Worm (Caenorhabditis elegans): ENCODE data around the gene F23B12.1.

The F23B12.1 gene

ce11 chrV:14456626-14457025 lies 27.7 kb downstream of the F23B12.1 start, which contains the start of gene bmk-1:
Gene bmk-1 (minus strand): TSS chrV:14456984.
- TF ChIP-seq fax-1 (tag; optimal IDR thresholded peaks at IDR 0.05) (no peak), unc-42 (tag; optimal IDR thresholded peaks at IDR 0.05) (peak; percentile 48)

DNA sequence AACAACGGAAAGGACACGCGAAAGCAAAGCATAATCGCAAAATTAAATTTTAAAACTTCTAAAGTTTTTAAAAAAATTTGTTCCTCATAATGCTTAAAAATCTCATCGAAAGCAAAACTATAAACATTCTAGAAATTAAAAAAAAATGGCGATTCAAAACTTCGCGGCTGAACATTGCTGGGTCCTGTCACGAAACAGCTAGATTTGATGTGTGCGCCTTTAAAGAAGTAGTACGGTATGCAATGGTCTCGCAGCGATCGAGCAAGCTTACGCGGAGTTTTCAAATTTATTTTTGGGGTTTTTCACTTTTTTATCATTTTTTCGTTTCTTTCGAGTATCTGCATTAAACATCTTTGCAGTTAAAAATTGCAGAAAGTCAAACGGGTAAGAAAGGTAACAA lies 28.1 kb downstream of the F23B12.1 start, which contains the start of gene coh-3:
coh-3 (plus strand) TSS at position 353 of the 400 bp plus-strand sequence.
- TF ChIP-seq pros-1 (tag; optimal IDR thresholded peaks at IDR 0.05) (no peak), pax-1 (tag; optimal IDR thresholded peaks at IDR 0.05) (no peak), fkh-10 (GFP tag; optimal IDR thresholded peaks at IDR 0.05) (no peak), ttx-3 (tag; optimal IDR thresholded peaks at IDR 0.05) (no peak), K02D7.2 (tag; optimal IDR thresholded peaks at IDR 0.05) (no peak), lim-6 (tag; optimal IDR thresholded peaks at IDR 0.05) (no peak), che-1 (tag; optimal IDR thresholded peaks at IDR 0.05) (no peak), ceh-45 (GFP tag; IDR thresholded peaks at IDR 0.05) (no peak), lin-11 (tag; optimal IDR thresholded peaks at IDR 0.05) (no peak), ceh-48 (tag; optimal IDR thresholded peaks at IDR 0.05) (no peak), sox-2 (GFP tag; IDR thresholded peaks at IDR 0.05) (no peak), pag-3 (tag; optimal IDR thresholded peaks at IDR 0.05; ENCODE audit: borderline replicate concordance) (no peak)

- TF ChIP-seq fax-1 (tag; optimal IDR thresholded peaks at IDR 0.05) (no peak), hlh-6 (tag; optimal IDR thresholded peaks at IDR 0.05) (no peak), npax-4 (tag; optimal IDR thresholded peaks at IDR 0.05) (no peak)
Observed at ce11 chrV:14460122-14460521, 31.2 kb downstream of the F23B12.1 start.

DNA sequence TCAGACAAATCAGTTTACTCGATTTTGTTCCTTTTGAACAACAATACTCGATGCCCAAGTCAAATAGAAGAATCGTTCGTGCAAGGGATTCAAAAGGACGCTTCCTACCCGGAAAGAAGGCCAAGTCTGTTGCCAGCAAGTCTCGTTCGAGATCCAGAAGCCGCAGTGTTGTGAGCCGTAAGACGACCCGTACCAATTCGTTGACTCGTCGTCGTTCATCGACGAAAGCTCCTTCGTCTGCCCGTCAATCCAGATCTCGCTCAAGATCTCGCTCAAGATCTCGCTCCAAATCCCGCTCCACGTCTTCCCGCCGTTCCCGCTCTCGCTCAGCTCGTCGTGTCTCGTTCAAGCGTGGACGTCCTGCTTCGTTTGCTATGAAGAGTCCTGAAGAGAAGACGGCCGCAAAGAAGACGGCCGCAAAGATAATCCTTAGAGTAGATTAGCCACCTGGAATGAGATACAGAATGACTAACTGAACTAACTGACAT lies 31.7 kb downstream of the F23B12.1 start, which contains the start of gene F08H9.2:
F08H9.2 (plus strand) TSS at position 51 of the 488 bp plus-strand sequence.
- TF ChIP-seq ceh-2 (tag; optimal IDR thresholded peaks at IDR 0.05) (no peak), ets-4 (tag; optimal IDR thresholded peaks at IDR 0.05) (no peak), che-1 (tag; optimal IDR thresholded peaks at IDR 0.05) (no peak), unc-42 (tag; optimal IDR thresholded peaks at IDR 0.05) (no peak), lim-6 (tag; optimal IDR thresholded peaks at IDR 0.05) (no peak), ceh-19 (GFP tag; optimal IDR thresholded peaks at IDR 0.05) (no peak), ref-2 (tag; optimal IDR thresholded peaks at IDR 0.05) (no peak), rnt-1 (tag; optimal IDR thresholded peaks at IDR 0.05) (no peak), pqm-1 (tag; optimal IDR thresholded peaks at IDR 0.05) (no peak), tbx-2 (tag; optimal IDR thresholded peaks at IDR 0.05) (no peak), hlh-6 (tag; optimal IDR thresholded peaks at IDR 0.05) (no peak), elt-2 (tag; optimal IDR thresholded peaks at IDR 0.05) (no peak), nfya-1 (tag; optimal IDR thresholded peaks at IDR 0.05) (no peak), pros-1 (tag; optimal IDR thresholded peaks at IDR 0.05) (no peak), pag-3 (tag; optimal IDR thresholded peaks at IDR 0.05; ENCODE audit: borderline replicate concordance) (no peak), ttx-3 (tag; optimal IDR thresholded peaks at IDR 0.05) (no peak), sox-4 (tag; optimal IDR thresholded peaks at IDR 0.05) (no peak), unc-55 (GFP tag; optimal IDR thresholded peaks at IDR 0.05) (no peak), hlh-8 (tag; optimal IDR thresholded peaks at IDR 0.05) (no peak)

- no peak for TF ChIP-seq ref-2 (tag; optimal IDR thresholded peaks at IDR 0.05)
- TF ChIP-seq fkh-6 (tag; optimal IDR thresholded peaks at IDR 0.05), result no peak
- TF ChIP-seq dve-1 (tag; optimal IDR thresholded peaks at IDR 0.05), result no peak
- no peak for TF ChIP-seq ceh-24 (tag; optimal IDR thresholded peaks at IDR 0.05)
- TF ChIP-seq fax-1 (tag; optimal IDR thresholded peaks at IDR 0.05), result no peak
- TF ChIP-seq madf-2 (tag; optimal IDR thresholded peaks at IDR 0.05), result no peak
- TF ChIP-seq ceh-9 (tag; optimal IDR thresholded peaks at IDR 0.05), result no peak
- TF ChIP-seq pag-3 (tag; optimal IDR thresholded peaks at IDR 0.05; ENCODE audit: borderline replicate concordance), result no peak
- TF ChIP-seq sdc-2 (tag; optimal IDR thresholded peaks at IDR 0.05), result no peak
- no peak for TF ChIP-seq hlh-13 (GFP tag; optimal IDR thresholded peaks at IDR 0.05)
- TF ChIP-seq ceh-30 (tag; optimal IDR thresholded peaks at IDR 0.05), result no peak
- no peak for TF ChIP-seq ets-4 (tag; optimal IDR thresholded peaks at IDR 0.05)
- no peak for TF ChIP-seq unc-42 (tag; optimal IDR thresholded peaks at IDR 0.05)
- no peak for TF ChIP-seq ahr-1 (tag; optimal IDR thresholded peaks at IDR 0.05)
- no peak for TF ChIP-seq lin-11 (tag; optimal IDR thresholded peaks at IDR 0.05)
- no peak for TF ChIP-seq C08G9.2 (tag; optimal IDR thresholded peaks at IDR 0.05)
- TF ChIP-seq sox-4 (tag; optimal IDR thresholded peaks at IDR 0.05), result no peak
Observed at ce11 chrV:14462653-14463052, 33.7 kb downstream of the F23B12.1 start.

Data from whole organism, late embryonic.